Worm (Caenorhabditis elegans) whole organism, L4/young adult: ENCODE measurements around the gene toca-1.

ENCODE experiments used
- W03F9.2 ChIP-seq: fragments of 150-350 bp; optimal IDR thresholded peaks from 2 replicates; lab custom pipeline; 2014; ENCODE audit warnings: missing biosample characterization, missing genetic modification characterization
- dao-5 ChIP-seq: sonication (generic microtip); optimal IDR thresholded peaks from 2 replicates; lab custom pipeline; 2016; ENCODE audit warnings: missing genotype, missing genetic modification characterization, moderate library complexity, missing compliant biosample characterization
- him-1 ChIP-seq: sonication (generic microtip); optimal IDR thresholded peaks from 2 replicates; lab custom pipeline; 2016; ENCODE audit warnings: missing genotype, missing genetic modification reagents, missing genetic modification characterization, missing compliant biosample characterization

- no peak for TF ChIP-seq him-1 (tag; lab: Kevin White, UChicago)
- TF ChIP-seq W03F9.2 (tag; lab: Kevin White, UChicago) = no peak
- TF ChIP-seq dao-5 (tag; lab: Kevin White, UChicago) = no peak
Observed at ce11 chrX:1524559-1524958, 3.3 kb upstream of the toca-1 start.
